Fruit fly (Drosophila melanogaster): ENCODE results near the gene CG9813.

The CG9813 gene

dm6 chr3R:13364175-13365174, 15.1 kb downstream of the CG9813 start, which contains the start of gene Dic1 (continued):
- TF ChIP-seq ash1 (GFP tag; optimal IDR thresholded peaks at IDR 0.05) = no peak
- peak; percentile 97 for TF ChIP-seq CG12391 (tag; optimal IDR thresholded peaks at IDR 0.05)
- peak; percentile 98 for TF ChIP-seq CG18599 (GFP tag; optimal IDR thresholded peaks at IDR 0.05)
- TF ChIP-seq nerfin-2 (GFP tag; IDR thresholded peaks at IDR 0.05; ENCODE audit: partially characterized antibody) = no peak
- peak; percentile 83 for TF ChIP-seq sd (tag; optimal IDR thresholded peaks at IDR 0.05)
- TF ChIP-seq CG8924 (tag; optimal IDR thresholded peaks at IDR 0.05) = peak; percentile 98

- TF ChIP-seq esg (GFP tag; conservative IDR thresholded peaks at IDR 0.05) (no peak), CG8765 (GFP tag; IDR thresholded peaks at IDR 0.05) (no peak), C15 (GFP tag; IDR thresholded peaks at IDR 0.05) (no peak), hbn (GFP tag; IDR thresholded peaks at IDR 0.05; ENCODE audit: partially characterized antibody) (no peak), HLH4C (GFP tag; IDR thresholded peaks at IDR 0.05; ENCODE audit: partially characterized antibody) (0 out of 3 replicates have a peak, but pooled peaks have one; percentile 44), Xbp1 (GFP tag; optimal IDR thresholded peaks at IDR 0.05) (no peak), CG2712 (tag; optimal IDR thresholded peaks at IDR 0.05) (no peak), da (GFP tag; optimal IDR thresholded peaks at IDR 0.05) (no peak), hkb (optimal IDR thresholded peaks at IDR 0.05) (no peak), hkb (GFP tag; IDR thresholded peaks at IDR 0.05) (no peak), ERR (GFP tag; optimal IDR thresholded peaks at IDR 0.05) (no peak), CG12391 (tag; optimal IDR thresholded peaks at IDR 0.05) (no peak), Dp (GFP tag; optimal IDR thresholded peaks at IDR 0.05) (no peak), CG14014 (GFP tag; IDR thresholded peaks at IDR 0.05) (no peak), CG9797 (GFP tag; optimal IDR thresholded peaks at IDR 0.05) (no peak), lola (GFP tag; optimal IDR thresholded peaks at IDR 0.05) (no peak), schlank (tag; optimal IDR thresholded peaks at IDR 0.05) (no peak), CG10959 (GFP tag; IDR thresholded peaks at IDR 0.05) (no peak), CG10147 (GFP tag; optimal IDR thresholded peaks at IDR 0.05) (no peak), CG12071 (GFP tag; optimal IDR thresholded peaks at IDR 0.05) (no peak), Deaf1 (tag; optimal IDR thresholded peaks at IDR 0.05) (no peak), Bdp1 (GFP tag; optimal IDR thresholded peaks at IDR 0.05) (peak; percentile 96), CG4282 (GFP tag; optimal IDR thresholded peaks at IDR 0.05) (no peak), CG15011 (GFP tag; optimal IDR thresholded peaks at IDR 0.05) (no peak), CG13624 (GFP tag; optimal IDR thresholded peaks at IDR 0.05) (no peak), eve (GFP tag; optimal IDR thresholded peaks at IDR 0.05) (peak in 1 of 2 experiments; percentile 80), CG17802 (tag; optimal IDR thresholded peaks at IDR 0.05) (no peak), Med (GFP tag) (peak; percentile 23)
Observed at dm6 chr3R:13363347-13363994, 16.1 kb downstream of the CG9813 start.

- peak; percentile 61 for TF ChIP-seq Med (GFP tag)
- TF ChIP-seq wdn (GFP tag; IDR thresholded peaks at IDR 0.05) = no peak
- peak; percentile 20 for TF ChIP-seq CG9437 (GFP tag; optimal IDR thresholded peaks at IDR 0.05)
- TF ChIP-seq wek (GFP tag; optimal IDR thresholded peaks at IDR 0.05) = no peak
- no peak for TF ChIP-seq twi (tag; optimal IDR thresholded peaks at IDR 0.05)
- TF ChIP-seq CG7372 (GFP tag; IDR thresholded peaks at IDR 0.05) = peak; percentile 60; the same call in 1 of the 2 replicates
- TF ChIP-seq CG3065 (GFP tag; optimal IDR thresholded peaks at IDR 0.05) = peak; percentile 30
- peak; percentile 51 for TF ChIP-seq sens (GFP tag)
Observed at dm6 chr3R:13360108-13360507, 19.5 kb downstream of the CG9813 start.
